Fruit fly (Drosophila melanogaster): ENCODE measurements around the gene CG10680.

DNA sequence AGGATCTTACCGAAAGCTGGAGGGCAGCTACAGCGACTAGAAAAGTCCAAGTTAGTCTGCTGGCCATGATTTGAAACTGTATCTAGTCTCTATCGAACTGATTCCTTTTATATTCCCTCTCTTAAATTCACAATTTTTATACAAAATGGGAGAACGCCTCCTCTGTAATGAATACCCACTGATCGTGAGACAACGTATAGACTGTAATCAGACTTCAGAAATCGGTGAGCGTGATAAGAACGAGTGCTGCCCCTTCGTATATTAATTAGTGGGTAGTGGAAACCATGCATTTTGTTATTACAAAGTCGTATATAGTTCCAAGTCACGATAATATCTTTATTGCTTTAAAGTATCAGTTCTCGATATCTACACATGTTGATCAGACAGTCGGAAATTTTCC lies 2.5 kb downstream of the CG10680 start, which contains the start of gene OS9:
- TF ChIP-seq OdsH (GFP tag; optimal IDR thresholded peaks at IDR 0.05) (no peak), CG6808 (GFP tag; optimal IDR thresholded peaks at IDR 0.05) (no peak), esn (GFP tag; optimal IDR thresholded peaks at IDR 0.05) (no peak), CG32006 (GFP tag; optimal IDR thresholded peaks at IDR 0.05) (no peak), CG7368 (GFP tag; optimal IDR thresholded peaks at IDR 0.05) (no peak), CG3919 (GFP tag; optimal IDR thresholded peaks at IDR 0.05) (no peak), CG11762 (GFP tag; optimal IDR thresholded peaks at IDR 0.05; ENCODE audit: insufficient read depth) (no peak), Eip78C (GFP tag) (no peak), Gug (GFP tag; IDR thresholded peaks at IDR 0.05) (no peak), Blimp-1 (GFP tag; optimal IDR thresholded peaks at IDR 0.05) (no peak), topi (GFP tag; optimal IDR thresholded peaks at IDR 0.05) (no peak), Hr39 (GFP tag; optimal IDR thresholded peaks at IDR 0.05) (no peak)
